Fruit fly (Drosophila melanogaster) whole organism, embryonic: ENCODE results near the gene CG12020.

Source experiments
- Atf3 ChIP-seq: fragments of 200-800 bp; sonication (Bioruptor generic); optimal IDR thresholded peaks from 3 replicates; lab custom pipeline; 2016; ENCODE audit warnings: missing biosample characterization, missing genetic modification characterization
- Awh ChIP-seq: fragments of 200-800 bp; sonication (Bioruptor generic); IDR thresholded peaks from 2 replicates; pipeline ENCODE4, ENCODE4 v1.3.6; 2022; ENCODE audit warnings: missing biosample characterization, missing genetic modification characterization
- B-H2 ChIP-seq: fragments of 200-800 bp; sonication (Bioruptor generic); optimal IDR thresholded peaks from 2 replicates; lab custom pipeline; 2018; ENCODE audit warnings: missing biosample characterization, mild to moderate bottlenecking, missing genetic modification characterization
- Bgb ChIP-seq: fragments of 200-800 bp; sonication (Bioruptor generic); IDR thresholded peaks from 2 replicates; pipeline ENCODE4 v1.3.6; 2022; ENCODE audit warnings: missing biosample characterization, missing genetic modification characterization; ENCODE audit not compliant: partially characterized antibody
- CG10274 ChIP-seq: fragments of 200-800 bp; sonication (Bioruptor generic); optimal IDR thresholded peaks from 3 replicates; lab custom pipeline; 2017; ENCODE audit warnings: missing biosample characterization, mild to moderate bottlenecking, missing genetic modification characterization
- CG11456 ChIP-seq: fragments of 200-800 bp; sonication (Bioruptor generic); IDR thresholded peaks from 3 replicates; pipeline ENCODE4 v1.3.6; 2022; ENCODE audit warnings: missing biosample characterization, missing genetic modification characterization
- CG13296 ChIP-seq: fragments of 200-800 bp; sonication (Bioruptor generic); optimal IDR thresholded peaks from 3 replicates; lab custom pipeline; 2018; ENCODE audit warnings: missing biosample characterization, mild to moderate bottlenecking, missing genetic modification characterization
- CG17359 ChIP-seq: fragments of 200-800 bp; sonication (Bioruptor generic); optimal IDR thresholded peaks from 3 replicates; lab custom pipeline; 2018; ENCODE audit warnings: missing biosample characterization, mild to moderate bottlenecking, missing genetic modification characterization, moderate library complexity
- CG17361 ChIP-seq: fragments of 200-800 bp; sonication (Bioruptor generic); IDR thresholded peaks from 3 replicates; pipeline ENCODE4 v1.3.6; 2022; ENCODE audit warnings: missing biosample characterization, missing genetic modification characterization
- CG17385 ChIP-seq: fragments of 200-800 bp; sonication (Bioruptor generic); optimal IDR thresholded peaks from 3 replicates; lab custom pipeline; 2018; ENCODE audit warnings: missing biosample characterization, mild to moderate bottlenecking, missing genetic modification characterization
- CG32532 ChIP-seq: fragments of 200-800 bp; sonication (Bioruptor generic); IDR thresholded peaks from 2 replicates; pipeline ENCODE4 v1.3.6; 2022; ENCODE audit warnings: missing biosample characterization, missing genetic modification characterization
- CG33557 ChIP-seq: fragments of 200-800 bp; sonication (Bioruptor generic); optimal IDR thresholded peaks from 2 replicates; lab custom pipeline; 2019; ENCODE audit warnings: missing biosample characterization, mild to moderate bottlenecking, missing genetic modification characterization, moderate library complexity
- CG4360 ChIP-seq: fragments of 200-800 bp; sonication (Bioruptor generic); IDR thresholded peaks from 2 replicates; pipeline ENCODE4 v1.3.6; 2022; ENCODE audit warnings: missing biosample characterization, missing genetic modification characterization
- CG6765 ChIP-seq: fragments of 200-800 bp; sonication (Bioruptor generic); optimal IDR thresholded peaks from 3 replicates; lab custom pipeline; 2017; ENCODE audit warnings: missing biosample characterization, mild to moderate bottlenecking, missing genetic modification characterization
- CG7963 ChIP-seq: fragments of 200-800 bp; sonication (Bioruptor generic); IDR thresholded peaks from 3 replicates; pipeline ENCODE4 v1.3.6; 2022; ENCODE audit warnings: missing biosample characterization, missing genetic modification characterization; ENCODE audit not compliant: partially characterized antibody
- CG8924 ChIP-seq: fragments of 200-800 bp; optimal IDR thresholded peaks from 3 replicates; lab custom pipeline; 2019; ENCODE audit warnings: missing biosample characterization, mild to moderate bottlenecking, missing genetic modification characterization, moderate library complexity
- Dip2 ChIP-seq: fragments of 200-800 bp; sonication (Bioruptor generic); IDR thresholded peaks from 2 replicates; pipeline ENCODE4 v1.3.6; 2022; ENCODE audit warnings: missing biosample characterization, missing genetic modification characterization
- Dref ChIP-seq: fragments of 200-800 bp; sonication (Bioruptor generic); IDR thresholded peaks from 2 replicates; pipeline ENCODE4 v1.3.6; 2022; ENCODE audit warnings: missing biosample characterization, missing genetic modification characterization
- E2f1 ChIP-seq: fragments of 200-800 bp; sonication (Bioruptor generic); IDR thresholded peaks from 2 replicates; pipeline ENCODE4 v1.3.6; 2022; ENCODE audit warnings: missing biosample characterization, missing genetic modification characterization
- E2f2 ChIP-seq: fragments of 200-800 bp; sonication (Bioruptor generic); IDR thresholded peaks from 2 replicates; pipeline ENCODE4 v1.3.6; 2022; ENCODE audit warnings: missing biosample characterization, missing genetic modification characterization
- Gug ChIP-seq: fragments of 200-800 bp; sonication (Bioruptor generic); IDR thresholded peaks from 4 replicates; pipeline ENCODE4 v1.3.6; 2022; ENCODE audit warnings: missing biosample characterization, missing genetic modification characterization
- H15 ChIP-seq: fragments of 200-800 bp; sonication (Bioruptor generic); IDR thresholded peaks from 3 replicates; pipeline ENCODE4 v1.3.6; 2022; ENCODE audit warnings: missing biosample characterization, missing genetic modification characterization
- HmgD ChIP-seq: fragments of 200-800 bp; sonication (Bioruptor generic); optimal IDR thresholded peaks from 3 replicates; lab custom pipeline; 2016; ENCODE audit warnings: missing biosample characterization, missing genetic modification characterization
- HmgZ ChIP-seq: fragments of 200-800 bp; sonication (Bioruptor generic); optimal IDR thresholded peaks from 2 replicates; lab custom pipeline; 2018; ENCODE audit warnings: missing biosample characterization, mild to moderate bottlenecking, missing genetic modification characterization
- Hmr ChIP-seq: fragments of 200-800 bp; sonication (Bioruptor generic); optimal IDR thresholded peaks from 3 replicates; lab custom pipeline; 2017; ENCODE audit warnings: mild to moderate bottlenecking, missing biosample characterization, missing genetic modification reagents, missing genetic modification characterization
- Hr3 ChIP-seq: fragments of 200-800 bp; sonication (Bioruptor generic); optimal IDR thresholded peaks from 3 replicates; lab custom pipeline; 2016; ENCODE audit warnings: missing biosample characterization, missing genetic modification characterization
- Jarid2 ChIP-seq: fragments of 200-800 bp; sonication (Bioruptor generic); optimal IDR thresholded peaks from 3 replicates; lab custom pipeline; 2017; ENCODE audit warnings: mild to moderate bottlenecking, missing biosample characterization, missing genetic modification reagents, missing genetic modification characterization
- Myb ChIP-seq: fragments of 200-800 bp; sonication (Bioruptor generic); optimal IDR thresholded peaks from 2 replicates; lab custom pipeline; 2016; ENCODE audit warnings: missing biosample characterization, missing genetic modification characterization
- Oaz ChIP-seq: fragments of 200-800 bp; sonication (Bioruptor generic); IDR thresholded peaks from 2 replicates; pipeline ENCODE4 v1.3.6; 2022; ENCODE audit warnings: missing biosample characterization, missing genetic modification characterization
- Pdp1 ChIP-seq, 2 experiments: fragments of 200-800 bp; sonication (Bioruptor generic); optimal IDR thresholded peaks; 3 replicates each; lab custom pipeline; 2016; ENCODE audit warnings: missing biosample characterization in 2 of 2, missing genetic modification characterization in 2 of 2, mild to moderate bottlenecking in 1 of 2, moderate library complexity in 1 of 2
- Rfx ChIP-seq: fragments of 200-800 bp; sonication (Bioruptor generic); IDR thresholded peaks from 2 replicates; pipeline ENCODE4 v1.3.6; 2022; ENCODE audit warnings: missing biosample characterization, missing genetic modification characterization
- Usf ChIP-seq: fragments of 200-800 bp; sonication (Bioruptor generic); optimal IDR thresholded peaks from 2 replicates; lab custom pipeline; 2017; ENCODE audit warnings: missing genotype, missing biosample characterization, missing genetic modification characterization
- YL-1 ChIP-seq: fragments of 200-800 bp; sonication (Bioruptor generic); optimal IDR thresholded peaks from 3 replicates; lab custom pipeline; 2017; ENCODE audit warnings: missing biosample characterization, mild to moderate bottlenecking, missing genetic modification characterization
- ac ChIP-seq: fragments of 200-800 bp; sonication (Bioruptor generic); optimal IDR thresholded peaks from 3 replicates; lab custom pipeline; 2017; ENCODE audit warnings: missing biosample characterization, mild to moderate bottlenecking, missing genetic modification characterization
- bbx ChIP-seq: fragments of 200-800 bp; sonication (Bioruptor generic); IDR thresholded peaks from 2 replicates; pipeline ENCODE4 v1.3.6; 2022; ENCODE audit warnings: missing biosample characterization, missing genetic modification characterization; ENCODE audit not compliant: partially characterized antibody
- br ChIP-seq: fragments of >200 bp; optimal IDR thresholded peaks from 2 replicates; lab custom pipeline; 2017
- chif ChIP-seq, 2 experiments: fragments of 200-800 bp; sonication (Bioruptor generic); optimal IDR thresholded peaks; 3 replicates each; lab custom pipeline; 2016; ENCODE audit warnings: missing biosample characterization in 2 of 2, missing genetic modification characterization in 2 of 2
- dm ChIP-seq: fragments of 200-800 bp; sonication (Bioruptor generic); optimal IDR thresholded peaks from 3 replicates; lab custom pipeline; 2016; ENCODE audit warnings: missing biosample characterization, missing genetic modification characterization
- fd102C ChIP-seq: fragments of 200-800 bp; sonication (Bioruptor generic); optimal IDR thresholded peaks from 2 replicates; lab custom pipeline; 2018; ENCODE audit warnings: missing biosample characterization, mild to moderate bottlenecking, missing genetic modification characterization, moderate library complexity
- gce ChIP-seq: fragments of 200-800 bp; sonication (Bioruptor generic); IDR thresholded peaks from 3 replicates; pipeline ENCODE4 v1.3.6; 2022; ENCODE audit warnings: missing biosample characterization, missing genetic modification characterization
- gro ChIP-seq: fragments of 200-800 bp; sonication (Bioruptor generic); optimal IDR thresholded peaks from 2 replicates; lab custom pipeline; 2016; ENCODE audit warnings: missing biosample characterization, missing genetic modification characterization
- hkb ChIP-seq, 2 experiments: fragments of 200-800 bp in 1 of 2; fragments of >200 bp in 1 of 2; sonication (Bioruptor generic) in 1 of 2; IDR thresholded peaks in 1 of 2; optimal IDR thresholded peaks in 1 of 2; 2 replicates each; pipeline versions ENCODE4 v1.3.6 to Lab custom; 2017 to 2022; ENCODE audit warnings: missing biosample characterization in 1 of 2, missing genetic modification characterization in 1 of 2
- nerfin-2 ChIP-seq: fragments of 200-800 bp; sonication (Bioruptor generic); IDR thresholded peaks from 2 replicates; pipeline ENCODE4 v1.3.6; 2022; ENCODE audit warnings: missing biosample characterization, missing genetic modification characterization; ENCODE audit not compliant: partially characterized antibody
- nmo ChIP-seq: fragments of 200-800 bp; sonication (Bioruptor generic); optimal IDR thresholded peaks from 2 replicates; lab custom pipeline; 2018; ENCODE audit warnings: missing biosample characterization, mild to moderate bottlenecking, missing genetic modification characterization, moderate library complexity
- pb ChIP-seq: fragments of 200-800 bp; sonication (Bioruptor generic); optimal IDR thresholded peaks from 3 replicates; lab custom pipeline; 2016; ENCODE audit warnings: missing biosample characterization, missing genetic modification characterization
- pho ChIP-seq: fragments of 200-800 bp; sonication (Bioruptor generic); optimal IDR thresholded peaks from 2 replicates; lab custom pipeline; 2016; ENCODE audit warnings: missing biosample characterization, missing genetic modification characterization
- ro ChIP-seq: fragments of 200-800 bp; sonication (Bioruptor generic); IDR thresholded peaks from 2 replicates; pipeline ENCODE4 v1.3.6; 2022; ENCODE audit warnings: missing biosample characterization, missing genetic modification characterization
- sd ChIP-seq: fragments of 200-800 bp; sonication (Bioruptor generic); optimal IDR thresholded peaks from 3 replicates; lab custom pipeline; 2018; ENCODE audit warnings: missing biosample characterization, mild to moderate bottlenecking, missing genetic modification characterization, moderate library complexity
- tio ChIP-seq: fragments of 200-800 bp; sonication (Bioruptor generic); optimal IDR thresholded peaks from 2 replicates; lab custom pipeline; 2017; ENCODE audit warnings: missing biosample characterization, missing genetic modification characterization, inconsistent platforms
- unpg ChIP-seq: fragments of 200-800 bp; sonication (Bioruptor generic); optimal IDR thresholded peaks from 3 replicates; lab custom pipeline; 2018; ENCODE audit warnings: missing biosample characterization, mild to moderate bottlenecking, missing genetic modification characterization, moderate library complexity
- vfl ChIP-seq: fragments of 200-800 bp; sonication (Bioruptor generic); optimal IDR thresholded peaks from 2 replicates; lab custom pipeline; 2016; ENCODE audit warnings: missing biosample characterization, missing genetic modification characterization
- wor ChIP-seq: fragments of 200-800 bp; sonication (Bioruptor generic); IDR thresholded peaks from 2 replicates; pipeline ENCODE4 v1.3.6; 2022; ENCODE audit warnings: missing biosample characterization, missing genetic modification characterization

The CG12020 gene

DNA sequence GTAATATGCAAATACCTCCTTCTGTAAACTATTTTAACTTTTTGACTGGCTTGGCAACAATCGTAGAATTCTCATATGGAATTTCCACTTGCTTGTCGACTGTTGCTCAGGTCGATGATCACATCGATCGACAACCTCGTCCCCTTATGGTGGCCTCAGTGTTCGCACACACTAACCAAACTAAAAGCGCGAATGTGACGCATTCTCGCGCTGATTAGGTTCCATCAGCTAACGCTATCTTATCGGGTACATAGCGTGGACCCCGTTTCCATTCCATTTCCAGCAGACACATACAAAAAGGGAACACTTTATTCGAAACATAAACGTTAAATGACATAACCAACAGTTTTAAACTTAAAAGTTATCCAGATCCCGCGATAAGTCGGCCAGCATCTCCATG is 7.8 kb upstream of the CG12020 start (continued):
- TF ChIP-seq hkb (optimal IDR thresholded peaks at IDR 0.05; lab: Kevin White, UChicago) (no peak), hkb (GFP tag; IDR thresholded peaks at IDR 0.05; lab: Robert Waterston, UW) (no peak), Pdp1 (GFP tag; optimal IDR thresholded peaks at IDR 0.05; lab: Kevin White, UChicago) (peak in 1 of 2 experiments; percentile 66), CG13296 (GFP tag; lab: Kevin White, UChicago) (no peak), CG32532 (GFP tag; lab: Robert Waterston, UW) (no peak), Usf (GFP tag; lab: Kevin White, UChicago) (no peak), E2f2 (GFP tag; lab: Robert Waterston, UW) (no peak), Jarid2 (GFP tag; lab: Kevin White, UChicago) (no peak), CG17385 (GFP tag; lab: Kevin White, UChicago) (no peak), CG10274 (no peak), CG7963 (GFP tag; lab: Robert Waterston, UW) (no peak), YL-1 (GFP tag; lab: Kevin White, UChicago) (no peak), CG17361 (no peak), chif (GFP tag; optimal IDR thresholded peaks at IDR 0.05; lab: Kevin White, UChicago) (no peak), Hr3 (GFP tag; lab: Kevin White, UChicago) (no peak), nmo (no peak), ac (GFP tag; lab: Kevin White, UChicago) (no peak), unpg (no peak), pho (GFP tag; lab: Kevin White, UChicago) (no peak), Hmr (GFP tag; lab: Kevin White, UChicago) (no peak), Atf3 (no peak), Dref (GFP tag; lab: Robert Waterston, UW) (no peak), H15 (no peak), Gug (no peak), Awh (GFP tag; lab: Robert Waterston, UW) (no peak), pb (GFP tag; lab: Kevin White, UChicago) (no peak), HmgD (no peak), gce (GFP tag; lab: Robert Waterston, UW) (no peak), vfl (GFP tag; lab: Kevin White, UChicago) (no peak), CG8924 (tag; lab: Kevin White, UChicago) (no peak), sd (tag; lab: Kevin White, UChicago) (peak; percentile 78), HmgZ (tag; lab: Kevin White, UChicago) (peak; percentile 18), CG6765 (no peak), CG4360 (GFP tag; lab: Robert Waterston, UW) (no peak), br (no peak), gro (GFP tag; lab: Kevin White, UChicago) (no peak), fd102C (GFP tag; lab: Kevin White, UChicago) (no peak), bbx (GFP tag; lab: Robert Waterston, UW) (no peak), Dip2 (GFP tag; lab: Robert Waterston, UW) (no peak), wor (GFP tag; lab: Robert Waterston, UW) (no peak), Rfx (no peak), tio (GFP tag; lab: Kevin White, UChicago) (no peak), Oaz (GFP tag; lab: Robert Waterston, UW) (no peak), nerfin-2 (GFP tag; lab: Robert Waterston, UW) (no peak), Bgb (GFP tag; lab: Robert Waterston, UW) (no peak), B-H2 (GFP tag; lab: Kevin White, UChicago) (no peak), dm (no peak), CG33557 (GFP tag; lab: Kevin White, UChicago) (no peak), ro (no peak), CG17359 (tag; lab: Kevin White, UChicago) (no peak), E2f1 (no peak), CG11456 (GFP tag; lab: Robert Waterston, UW) (no peak), Myb (no peak)
